Fruit fly (Drosophila melanogaster) whole organism, wandering third instar larva: ENCODE data around the gene Gclc.

Experiments
- CG9705 ChIP-seq: fragments of 200-800 bp; sonication (Bioruptor generic); optimal IDR thresholded peaks from 2 replicates; lab custom pipeline; 2018; ENCODE audit warnings: missing biosample characterization, mild to moderate bottlenecking, missing genetic modification characterization
- GATAd ChIP-seq: sonication (Bioruptor generic); optimal IDR thresholded peaks from 2 replicates; lab custom pipeline; 2016; ENCODE audit warnings: missing biosample characterization, missing genetic modification characterization
- HLH106 ChIP-seq: fragments of 200-800 bp; optimal IDR thresholded peaks from 3 replicates; lab custom pipeline; 2019; ENCODE audit warnings: missing biosample characterization, mild to moderate bottlenecking, missing genetic modification characterization, moderate library complexity
- Hnf4 ChIP-seq: fragments of 200-800 bp; sonication (Bioruptor generic); optimal IDR thresholded peaks from 2 replicates; lab custom pipeline; 2016; ENCODE audit warnings: missing biosample characterization, mild to moderate bottlenecking, missing genetic modification characterization
- br ChIP-seq: fragments of 200-800 bp; sonication (Bioruptor generic); optimal IDR thresholded peaks from 2 replicates; lab custom pipeline; 2016; ENCODE audit warnings: missing biosample characterization, missing genetic modification characterization
- dmrt93B ChIP-seq: fragments of 200-800 bp; sonication (Bioruptor generic); optimal IDR thresholded peaks from 2 replicates; lab custom pipeline; 2018; ENCODE audit warnings: missing biosample characterization, mild to moderate bottlenecking, missing genetic modification characterization
- ey ChIP-seq: fragments of 200-800 bp; sonication (Bioruptor generic); optimal IDR thresholded peaks from 2 replicates; lab custom pipeline; 2016; ENCODE audit warnings: missing biosample characterization, missing genetic modification characterization
- h ChIP-seq: fragments of 200-800 bp; sonication (Bioruptor generic); optimal IDR thresholded peaks from 3 replicates; lab custom pipeline; 2016; ENCODE audit warnings: missing biosample characterization, mild to moderate bottlenecking, missing genetic modification characterization
- lola ChIP-seq: fragments of >200 bp; optimal IDR thresholded peaks from 2 replicates; lab custom pipeline; 2017; ENCODE audit warnings: missing biosample characterization, missing genetic modification characterization
- psq ChIP-seq: fragments of 200-800 bp; sonication (Bioruptor generic); optimal IDR thresholded peaks from 3 replicates; lab custom pipeline; 2017; ENCODE audit warnings: missing biosample characterization, mild to moderate bottlenecking, missing genetic modification characterization, moderate library complexity
- sage ChIP-seq: fragments of 200-800 bp; sonication (Bioruptor generic); optimal IDR thresholded peaks from 2 replicates; lab custom pipeline; 2016; ENCODE audit warnings: missing biosample characterization, mild to moderate bottlenecking, missing genetic modification characterization

DNA sequence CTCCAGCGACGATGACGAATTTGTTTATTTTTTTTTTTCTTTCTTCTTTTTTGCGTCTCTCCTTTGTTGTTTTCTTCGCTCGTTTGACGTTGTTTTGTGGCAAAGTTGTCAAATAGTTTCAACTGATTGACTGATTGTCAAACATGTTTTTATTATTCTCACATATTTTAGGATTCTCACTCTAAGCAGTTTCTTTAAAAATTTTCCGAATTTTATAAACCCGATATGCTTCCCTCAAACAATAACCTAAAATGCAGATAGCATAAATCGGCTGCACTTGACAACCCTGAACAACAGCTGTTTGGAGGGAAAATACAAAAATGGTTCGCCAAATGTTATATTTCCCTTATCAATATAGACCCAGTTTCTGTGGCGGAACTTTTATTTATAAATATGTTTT is 27.6 kb upstream of the Gclc start, which contains the start of gene CG17982:
- TF ChIP-seq GATAd (GFP tag; lab: Kevin White, UChicago), result peak; percentile 85
- no peak for TF ChIP-seq dmrt93B
- no peak for TF ChIP-seq lola (GFP tag; lab: Kevin White, UChicago)
- peak; percentile 98 for TF ChIP-seq psq
- peak; percentile 88 for TF ChIP-seq CG9705 (GFP tag; lab: Kevin White, UChicago)
- no peak for TF ChIP-seq Hnf4 (GFP tag; lab: Kevin White, UChicago)
- TF ChIP-seq br (GFP tag; lab: Kevin White, UChicago), result peak; percentile 94
- peak; percentile 81 for TF ChIP-seq sage
- peak; percentile 92 for TF ChIP-seq HLH106 (tag; lab: Kevin White, UChicago)
- TF ChIP-seq h (GFP tag; lab: Kevin White, UChicago), result peak; percentile 94
- peak; percentile 93 for TF ChIP-seq ey (GFP tag; lab: Kevin White, UChicago)
